Worm (Caenorhabditis elegans) whole organism, early embryonic: ENCODE measurements around the gene clec-264.

Experiments
- ama-1 ChIP-seq: fragments of 150-350 bp; optimal IDR thresholded peaks from 2 replicates; lab custom pipeline; 2014
- ets-7 ChIP-seq: sonication (generic microtip); optimal IDR thresholded peaks from 2 replicates; lab custom pipeline; 2016; ENCODE audit warnings: missing genotype, missing genetic modification characterization, missing compliant biosample characterization
- scrt-1 ChIP-seq: fragments of 200-800 bp; sonication (Bioruptor generic); IDR thresholded peaks from 2 replicates; pipeline ENCODE4 v1.3.6; 2022; ENCODE audit warnings: missing genetic modification characterization, missing compliant biosample characterization
- tbx-11 ChIP-seq: fragments of 200-800 bp; sonication (Bioruptor generic); IDR thresholded peaks from 2 replicates; pipeline ENCODE4 v1.3.6; 2022; ENCODE audit warnings: missing genetic modification characterization, missing compliant biosample characterization
- tra-4 ChIP-seq: sonication (generic microtip); optimal IDR thresholded peaks from 2 replicates; lab custom pipeline; 2017; ENCODE audit warnings: missing genetic modification characterization, missing compliant biosample characterization

DNA sequence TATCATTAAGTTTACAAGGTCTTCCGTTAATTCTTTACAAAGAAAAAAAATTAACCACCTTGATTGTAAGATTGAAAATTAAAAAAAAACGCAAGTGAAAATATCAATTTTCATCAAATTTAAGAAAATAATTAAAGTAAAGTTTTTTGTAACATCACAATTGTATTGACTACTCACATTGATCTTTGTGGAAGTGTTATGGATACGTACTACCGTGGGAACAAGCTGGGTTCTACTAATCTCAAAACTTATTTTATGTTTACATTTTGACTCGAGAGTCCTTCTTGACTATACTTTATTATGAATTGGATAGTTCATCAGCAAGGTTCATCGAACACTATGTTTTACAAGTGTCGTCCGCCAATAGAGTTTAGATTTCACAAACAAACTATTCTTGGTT lies 21.0 kb downstream of the clec-264 start, which contains the start of gene num-1:
- no peak for TF ChIP-seq tra-4
- TF ChIP-seq ama-1 (lab: Kevin White, UChicago), result no peak
- no peak for TF ChIP-seq ets-7 (tag; lab: Kevin White, UChicago)
- no peak for TF ChIP-seq tbx-11 (GFP tag; lab: Robert Waterston, UW)
- TF ChIP-seq scrt-1, result no peak
